Worm (Caenorhabditis elegans) whole organism, L4 larva: ENCODE data around the gene T26A8.3.

Experiments
- F37D6.2 ChIP-seq: sonication (generic microtip); optimal IDR thresholded peaks from 2 replicates; lab custom pipeline; 2016; ENCODE audit warnings: mild to moderate bottlenecking, missing genetic modification characterization, missing compliant biosample characterization
- pha-4 ChIP-seq, 2 experiments: fragments of 150-350 bp in 1 of 2; fragments of 200-800 bp in 1 of 2; sonication (Bioruptor generic) in 1 of 2; IDR thresholded peaks in 1 of 2; optimal IDR thresholded peaks in 1 of 2; 2 replicates each; pipeline versions ENCODE4 v1.3.6 to Lab custom; 2014 to 2022; ENCODE audit warnings: missing genetic modification characterization in 2 of 2, missing genetic modification reagents in 2 of 2, missing biosample characterization in 1 of 2, missing compliant biosample characterization in 1 of 2
- sdz-12 ChIP-seq: fragments of 200-800 bp; sonication (Bioruptor generic); optimal IDR thresholded peaks from 2 replicates; lab custom pipeline; 2018; ENCODE audit warnings: mild to moderate bottlenecking, missing genetic modification characterization, missing compliant biosample characterization

The T26A8.3 gene

ce11 chrIV:8375381-8375780 lies 51.1 kb downstream of the T26A8.3 start (continued):
- TF ChIP-seq pha-4 (GFP tag; IDR thresholded peaks at IDR 0.05; lab: Robert Waterston, UW) (peak; percentile 89), pha-4 (tag; optimal IDR thresholded peaks at IDR 0.05; lab: Kevin White, UChicago) (peak; percentile 61), sdz-12 (GFP tag; lab: Kevin White, UChicago) (no peak), F37D6.2 (peak; percentile 45)
